Fruit fly (Drosophila melanogaster) whole organism, wandering third instar larva: ENCODE data around the gene CG15429.
A peak's percentile ranks its signal among the peaks of the same experiment; 100 is the strongest.

Experiments
- Abd-B ChIP-seq: fragments of >200 bp; optimal IDR thresholded peaks from 2 replicates; lab custom pipeline; 2017; ENCODE audit warnings: missing biosample characterization, missing genetic modification characterization
- CG32264 ChIP-seq: fragments of 200-800 bp; sonication (Bioruptor generic); optimal IDR thresholded peaks from 2 replicates; lab custom pipeline; 2016; ENCODE audit warnings: missing biosample characterization, missing genetic modification characterization
- CG9705 ChIP-seq: fragments of 200-800 bp; sonication (Bioruptor generic); optimal IDR thresholded peaks from 2 replicates; lab custom pipeline; 2018; ENCODE audit warnings: missing biosample characterization, mild to moderate bottlenecking, missing genetic modification characterization
- CrebA ChIP-seq: fragments of 200-800 bp; sonication (Bioruptor generic); optimal IDR thresholded peaks from 2 replicates; lab custom pipeline; 2016; ENCODE audit warnings: missing biosample characterization, mild to moderate bottlenecking, missing genetic modification characterization, borderline replicate concordance
- Dfd ChIP-seq: fragments of >200 bp; optimal IDR thresholded peaks from 2 replicates; lab custom pipeline; 2017; ENCODE audit warnings: missing biosample characterization, missing genetic modification characterization
- Dif ChIP-seq: fragments of 200-275, 200-300 bp; sonication (Bioruptor generic); optimal IDR thresholded peaks from 2 replicates; lab custom pipeline; 2018; ENCODE audit warnings: missing biosample characterization, missing genetic modification characterization; ENCODE audit not compliant: partially characterized antibody
- GATAd ChIP-seq: sonication (Bioruptor generic); optimal IDR thresholded peaks from 2 replicates; lab custom pipeline; 2016; ENCODE audit warnings: missing biosample characterization, missing genetic modification characterization
- HLH106 ChIP-seq: fragments of 200-800 bp; optimal IDR thresholded peaks from 3 replicates; lab custom pipeline; 2019; ENCODE audit warnings: missing biosample characterization, mild to moderate bottlenecking, missing genetic modification characterization, moderate library complexity
- Hnf4 ChIP-seq: fragments of 200-800 bp; sonication (Bioruptor generic); optimal IDR thresholded peaks from 2 replicates; lab custom pipeline; 2016; ENCODE audit warnings: missing biosample characterization, mild to moderate bottlenecking, missing genetic modification characterization
- Hr78 ChIP-seq: fragments of >200 bp; optimal IDR thresholded peaks from 2 replicates; lab custom pipeline; 2017; ENCODE audit warnings: missing biosample characterization, missing genetic modification characterization
- Hr83 ChIP-seq: fragments of 200-300 bp; sonication (Bioruptor generic); optimal IDR thresholded peaks from 2 replicates; lab custom pipeline; 2016; ENCODE audit warnings: missing biosample characterization, mild to moderate bottlenecking, missing genetic modification characterization, moderate library complexity; ENCODE audit not compliant: poor library complexity, severe bottlenecking
- Jra ChIP-seq: sonication (Bioruptor generic); optimal IDR thresholded peaks from 2 replicates; lab custom pipeline; 2016; ENCODE audit warnings: missing biosample characterization, missing genetic modification characterization
- Mio ChIP-seq: sonication (Bioruptor generic); optimal IDR thresholded peaks from 2 replicates; lab custom pipeline; 2016; ENCODE audit warnings: missing biosample characterization, missing genetic modification characterization
- Myc ChIP-seq: fragments of >200 bp; optimal IDR thresholded peaks from 2 replicates; lab custom pipeline; 2017
- N ChIP-seq: fragments of >200 bp; optimal IDR thresholded peaks from 2 replicates; lab custom pipeline; 2018; ENCODE audit warnings: missing biosample characterization, missing external identifiers, missing genetic modification characterization
- OdsH ChIP-seq: fragments of 200-800 bp; sonication (Bioruptor generic); optimal IDR thresholded peaks from 2 replicates; lab custom pipeline; 2016; ENCODE audit warnings: missing biosample characterization, mild to moderate bottlenecking, missing genetic modification characterization
- Rel ChIP-seq, 2 experiments: fragments of 200-800 bp; sonication (Bioruptor generic) in 1 of 2; optimal IDR thresholded peaks; 2 replicates in 1 of 2; 3 replicates in 1 of 2; lab custom pipeline; 2016 to 2019; ENCODE audit warnings: mild to moderate bottlenecking in 2 of 2, missing biosample characterization in 2 of 2, missing genetic modification characterization in 2 of 2, moderate library complexity in 1 of 2
- Sp1 ChIP-seq: fragments of 200-800 bp; sonication (Bioruptor generic); optimal IDR thresholded peaks from 3 replicates; lab custom pipeline; 2019; ENCODE audit warnings: missing biosample characterization, mild to moderate bottlenecking, missing genetic modification characterization, moderate library complexity
- Vsx2 ChIP-seq: fragments of 200-300, 225-300 bp; sonication (Bioruptor generic); optimal IDR thresholded peaks from 2 replicates; lab custom pipeline; 2018; ENCODE audit warnings: missing biosample characterization, missing genetic modification characterization; ENCODE audit not compliant: partially characterized antibody
- br ChIP-seq: fragments of 200-800 bp; sonication (Bioruptor generic); optimal IDR thresholded peaks from 2 replicates; lab custom pipeline; 2016; ENCODE audit warnings: missing biosample characterization, missing genetic modification characterization
- brk ChIP-seq: fragments of 200-800 bp; sonication (Bioruptor generic); optimal IDR thresholded peaks from 2 replicates; lab custom pipeline; 2016; ENCODE audit warnings: missing biosample characterization, mild to moderate bottlenecking, missing genetic modification characterization
- dl ChIP-seq, 2 experiments: fragments of 175-275, 200-275 bp in 1 of 2; fragments of 200-275 bp in 1 of 2; sonication (Bioruptor generic); optimal IDR thresholded peaks; lab custom pipeline; 2018; ENCODE audit warnings: mild to moderate bottlenecking in 2 of 2, missing biosample characterization in 2 of 2, missing genetic modification characterization in 2 of 2, moderate library complexity in 2 of 2; ENCODE audit not compliant: partially characterized antibody in 2 of 2, insufficient read depth in 1 of 2
- dmrt93B ChIP-seq: fragments of 200-800 bp; sonication (Bioruptor generic); optimal IDR thresholded peaks from 2 replicates; lab custom pipeline; 2018; ENCODE audit warnings: missing biosample characterization, mild to moderate bottlenecking, missing genetic modification characterization
- dsf ChIP-seq: sonication (Bioruptor generic); optimal IDR thresholded peaks from 2 replicates; lab custom pipeline; 2016; ENCODE audit warnings: missing biosample characterization, missing genetic modification characterization, borderline replicate concordance
- ey ChIP-seq: fragments of 200-800 bp; sonication (Bioruptor generic); optimal IDR thresholded peaks from 2 replicates; lab custom pipeline; 2016; ENCODE audit warnings: missing biosample characterization, missing genetic modification characterization
- foxo ChIP-seq, 2 experiments: fragments of 200-800 bp; sonication (Bioruptor generic); optimal IDR thresholded peaks; 2 replicates in 1 of 2; 3 replicates in 1 of 2; lab custom pipeline; 2016 to 2017; ENCODE audit warnings: missing biosample characterization in 2 of 2, missing genetic modification characterization in 2 of 2
- fru ChIP-seq: fragments of 200-800 bp; sonication (Bioruptor generic); optimal IDR thresholded peaks from 3 replicates; lab custom pipeline; 2016; ENCODE audit warnings: missing biosample characterization, mild to moderate bottlenecking, missing genetic modification characterization
- h ChIP-seq: fragments of 200-800 bp; sonication (Bioruptor generic); optimal IDR thresholded peaks from 3 replicates; lab custom pipeline; 2016; ENCODE audit warnings: missing biosample characterization, mild to moderate bottlenecking, missing genetic modification characterization
- jim ChIP-seq: fragments of 175-275, 200-325 bp; sonication (Bioruptor generic); optimal IDR thresholded peaks from 2 replicates; lab custom pipeline; 2016; ENCODE audit warnings: missing biosample characterization, mild to moderate bottlenecking, missing genetic modification characterization
- lola ChIP-seq: fragments of >200 bp; optimal IDR thresholded peaks from 2 replicates; lab custom pipeline; 2017; ENCODE audit warnings: missing biosample characterization, missing genetic modification characterization
- pan ChIP-seq: fragments of >200 bp; optimal IDR thresholded peaks from 2 replicates; lab custom pipeline; 2017
- psq ChIP-seq: fragments of 200-800 bp; sonication (Bioruptor generic); optimal IDR thresholded peaks from 3 replicates; lab custom pipeline; 2017; ENCODE audit warnings: missing biosample characterization, mild to moderate bottlenecking, missing genetic modification characterization, moderate library complexity
- rgr ChIP-seq: fragments of 200-800 bp; sonication (Bioruptor generic); optimal IDR thresholded peaks from 3 replicates; lab custom pipeline; 2016; ENCODE audit warnings: missing biosample characterization, mild to moderate bottlenecking, missing genetic modification characterization
- sage ChIP-seq: fragments of 200-800 bp; sonication (Bioruptor generic); optimal IDR thresholded peaks from 2 replicates; lab custom pipeline; 2016; ENCODE audit warnings: missing biosample characterization, mild to moderate bottlenecking, missing genetic modification characterization
- sv ChIP-seq: fragments of 200-800 bp; sonication (Bioruptor generic); optimal IDR thresholded peaks from 3 replicates; lab custom pipeline; 2016; ENCODE audit warnings: missing biosample characterization, missing genetic modification characterization
- tai ChIP-seq: sonication (Bioruptor generic); optimal IDR thresholded peaks from 2 replicates; lab custom pipeline; 2016; ENCODE audit warnings: missing biosample characterization, missing genetic modification characterization
- usp ChIP-seq: fragments of >200 bp; optimal IDR thresholded peaks from 2 replicates; lab custom pipeline; 2017; ENCODE audit warnings: missing biosample characterization, missing genetic modification characterization
- woc ChIP-seq: sonication (Bioruptor generic); optimal IDR thresholded peaks from 2 replicates; lab custom pipeline; 2016; ENCODE audit warnings: missing biosample characterization, mild to moderate bottlenecking, missing genetic modification characterization

CG15429 gene

DNA sequence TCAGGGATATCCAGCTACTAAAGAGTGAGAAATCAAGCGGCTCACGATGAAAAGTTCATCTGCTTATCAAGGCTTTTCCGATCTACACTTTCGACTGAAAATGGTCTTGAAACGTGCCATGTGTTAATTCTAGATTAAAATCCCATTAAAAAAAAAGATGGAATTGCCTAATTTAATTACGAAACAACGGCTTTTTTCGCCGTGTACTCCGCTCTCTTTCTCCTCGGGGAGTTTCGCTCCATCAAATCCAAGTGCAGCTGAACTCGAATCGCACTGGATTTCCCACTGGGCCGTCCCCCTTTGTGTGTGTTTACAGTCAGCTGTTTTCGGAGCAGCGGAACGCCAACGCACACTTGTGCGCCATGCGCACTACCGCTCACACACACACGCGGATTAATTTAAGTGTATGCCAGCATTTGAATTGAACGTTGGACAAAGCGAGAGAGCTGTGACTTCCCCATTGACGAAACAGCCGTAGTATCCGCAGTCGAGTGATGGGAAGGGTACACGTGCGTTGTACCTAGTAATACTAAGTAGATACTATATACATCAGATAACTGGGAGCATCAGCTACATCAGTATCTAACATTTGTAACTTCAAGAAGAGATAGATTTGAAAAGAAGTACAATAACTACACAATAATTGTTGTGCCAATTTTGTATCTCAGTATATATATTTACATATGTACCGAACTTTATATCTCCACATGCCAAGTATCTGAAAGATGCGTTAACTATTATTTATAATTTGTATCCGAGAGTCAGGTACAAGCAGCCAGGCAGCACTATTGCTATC lies 19.6 kb upstream of the CG15429 start:
- TF ChIP-seq foxo (GFP tag; optimal IDR thresholded peaks at IDR 0.05; lab: Kevin White, UChicago) = peak; percentile 50 to 82
- no peak for TF ChIP-seq Abd-B
- peak in 1 of 2 experiments; percentile 57 for TF ChIP-seq dl (GFP tag; optimal IDR thresholded peaks at IDR 0.05; lab: Kevin White, UChicago; ENCODE audit: insufficient read depth in 1 of 2, partially characterized antibody in 2 of 2)
- peak; percentile 71 for TF ChIP-seq brk (GFP tag; lab: Kevin White, UChicago)
- TF ChIP-seq sv = peak; percentile 4
- no peak for TF ChIP-seq usp
- TF ChIP-seq Myc = peak; percentile 95
- peak; percentile 5 for TF ChIP-seq Rel (GFP tag; optimal IDR thresholded peaks at IDR 0.05; lab: Kevin White, UChicago)
- peak; percentile 95 for TF ChIP-seq Rel (tag; optimal IDR thresholded peaks at IDR 0.05; lab: Kevin White, UChicago)
- peak; percentile 65 for TF ChIP-seq OdsH
- peak; percentile 83 for TF ChIP-seq ey (GFP tag; lab: Kevin White, UChicago)
- no peak for TF ChIP-seq GATAd (GFP tag; lab: Kevin White, UChicago)
- no peak for TF ChIP-seq jim (GFP tag; lab: Kevin White, UChicago)
- peak; percentile 62 for TF ChIP-seq Sp1
- TF ChIP-seq CrebA (GFP tag; lab: Kevin White, UChicago) = no peak
- TF ChIP-seq h (GFP tag; lab: Kevin White, UChicago) = peak; percentile 90
- TF ChIP-seq lola (GFP tag; lab: Kevin White, UChicago) = no peak
- peak; percentile 91 for TF ChIP-seq Hr83 (GFP tag; lab: Kevin White, UChicago)
- TF ChIP-seq Jra (GFP tag; lab: Kevin White, UChicago) = peak; percentile 34
- peak; percentile 69 for TF ChIP-seq CG32264
- peak; percentile 73 for TF ChIP-seq dmrt93B (GFP tag; lab: Kevin White, UChicago)
- peak; percentile 91 for TF ChIP-seq Hnf4 (GFP tag; lab: Kevin White, UChicago)
- TF ChIP-seq woc (GFP tag; lab: Kevin White, UChicago) = peak; percentile 94
- TF ChIP-seq Hr78 (GFP tag; lab: Kevin White, UChicago) = no peak
- TF ChIP-seq sage = peak; percentile 47
- TF ChIP-seq Mio (GFP tag; lab: Kevin White, UChicago) = peak; percentile 5
- TF ChIP-seq Dif (GFP tag; lab: Kevin White, UChicago) = peak; percentile 6
- TF ChIP-seq HLH106 (tag; lab: Kevin White, UChicago) = peak; percentile 86
- TF ChIP-seq tai (GFP tag; lab: Kevin White, UChicago) = no peak
- peak; percentile 64 for TF ChIP-seq br
- TF ChIP-seq Vsx2 (GFP tag; lab: Kevin White, UChicago) = no peak
- TF ChIP-seq Dfd (GFP tag; lab: Kevin White, UChicago) = no peak
- TF ChIP-seq pan (lab: Kevin White, UChicago) = no peak
- TF ChIP-seq dsf (GFP tag; lab: Kevin White, UChicago) = no peak
- TF ChIP-seq N (GFP tag; lab: Kevin White, UChicago) = peak; percentile 55
- peak; percentile 59 for TF ChIP-seq CG9705
- peak; percentile 91 for TF ChIP-seq rgr (GFP tag; lab: Kevin White, UChicago)
- peak; percentile 72 for TF ChIP-seq psq
- peak; percentile 86 for TF ChIP-seq fru
- TF ChIP-seq, all 38 proteins: peak for 26

- no peak for TF ChIP-seq psq
- TF ChIP-seq Mio (GFP tag; lab: Kevin White, UChicago) = no peak
- TF ChIP-seq Hr78 (GFP tag; lab: Kevin White, UChicago) = no peak
- TF ChIP-seq fru = no peak
- TF ChIP-seq dsf (GFP tag; lab: Kevin White, UChicago) = no peak
- TF ChIP-seq woc (GFP tag; lab: Kevin White, UChicago) = no peak
- no peak for TF ChIP-seq Hnf4 (GFP tag; lab: Kevin White, UChicago)
- no peak for TF ChIP-seq rgr (GFP tag; lab: Kevin White, UChicago)
- no peak for TF ChIP-seq Sp1
- no peak for TF ChIP-seq Rel (GFP tag; optimal IDR thresholded peaks at IDR 0.05; lab: Kevin White, UChicago)
- no peak for TF ChIP-seq Rel (tag; optimal IDR thresholded peaks at IDR 0.05; lab: Kevin White, UChicago)
- TF ChIP-seq N (GFP tag; lab: Kevin White, UChicago) = no peak
- peak; percentile 60 to 78 for TF ChIP-seq dl (GFP tag; optimal IDR thresholded peaks at IDR 0.05; lab: Kevin White, UChicago; ENCODE audit: insufficient read depth in 1 of 2, partially characterized antibody in 2 of 2)
- TF ChIP-seq OdsH = no peak
- peak; percentile 16 for TF ChIP-seq Vsx2 (GFP tag; lab: Kevin White, UChicago)
- no peak for TF ChIP-seq GATAd (GFP tag; lab: Kevin White, UChicago)
- no peak for TF ChIP-seq jim (GFP tag; lab: Kevin White, UChicago)
- TF ChIP-seq Dif (GFP tag; lab: Kevin White, UChicago) = peak; percentile 72
Measured at dm6 chr2L:4333758-4334114, 19.0 kb upstream of the CG15429 start, which contains the start of gene Atet. Atet (plus strand) TSS chr2L:4333913.
